Worm (Caenorhabditis elegans) whole organism, mixed stage, embryonic: ENCODE data around the gene K01G12.3.

Experiments used
- M03D4.4 ChIP-seq: sonication (generic microtip); optimal IDR thresholded peaks from 2 replicates; lab custom pipeline; 2017; ENCODE audit warnings: mild to moderate bottlenecking, missing genetic modification characterization, missing compliant biosample characterization
- bed-3 ChIP-seq: fragments of 200-800 bp; sonication (Bioruptor generic); optimal IDR thresholded peaks from 3 replicates; lab custom pipeline; 2018; ENCODE audit warnings: mild to moderate bottlenecking, missing genetic modification characterization, moderate library complexity, missing compliant biosample characterization
- blmp-1 ChIP-seq: fragments of 150-350 bp; optimal IDR thresholded peaks from 2 replicates; lab custom pipeline; 2014; ENCODE audit warnings: missing biosample characterization, missing genetic modification characterization
- ceh-43 ChIP-seq: fragments of 200-800 bp; sonication (Bioruptor generic); optimal IDR thresholded peaks from 2 replicates; lab custom pipeline; 2018; ENCODE audit warnings: mild to moderate bottlenecking, missing genetic modification characterization, moderate library complexity, missing compliant biosample characterization
- ceh-83 ChIP-seq: fragments of 200-800 bp; sonication (Bioruptor generic); optimal IDR thresholded peaks from 2 replicates; lab custom pipeline; 2018; ENCODE audit warnings: mild to moderate bottlenecking, missing genetic modification characterization, missing compliant biosample characterization
- ces-1 ChIP-seq: fragments of 150-350 bp; optimal IDR thresholded peaks from 2 replicates; lab custom pipeline; 2014; ENCODE audit warnings: missing biosample characterization, missing genetic modification reagents, missing genetic modification characterization
- cnd-1 ChIP-seq: fragments of 200-800 bp; sonication (Bioruptor generic); optimal IDR thresholded peaks from 2 replicates; lab custom pipeline; 2018; ENCODE audit warnings: mild to moderate bottlenecking, missing genetic modification characterization, missing compliant biosample characterization
- elt-1 ChIP-seq: sonication (generic microtip); optimal IDR thresholded peaks from 2 replicates; lab custom pipeline; 2017; ENCODE audit warnings: missing genetic modification characterization, mild to moderate bottlenecking, missing compliant biosample characterization, antibody characterized with exemption, moderate library complexity, borderline replicate concordance; ENCODE audit not compliant: insufficient read depth
- elt-3 ChIP-seq: fragments of 150-350 bp; optimal IDR thresholded peaks from 2 replicates; lab custom pipeline; 2014; ENCODE audit warnings: missing biosample characterization, missing genetic modification characterization
- flh-1 ChIP-seq: fragments of 200-800 bp; sonication (Bioruptor generic); optimal IDR thresholded peaks from 2 replicates; lab custom pipeline; 2018; ENCODE audit warnings: mild to moderate bottlenecking, missing genetic modification characterization, moderate library complexity, missing compliant biosample characterization
- ham-2 ChIP-seq: fragments of 200-800 bp; sonication (Bioruptor generic); optimal IDR thresholded peaks from 2 replicates; lab custom pipeline; 2018; ENCODE audit warnings: mild to moderate bottlenecking, missing genetic modification characterization, missing compliant biosample characterization
- hlh-1 ChIP-seq: fragments of 150-350 bp; optimal IDR thresholded peaks from 2 replicates; lab custom pipeline; 2014; ENCODE audit warnings: missing biosample characterization, missing genetic modification reagents, missing genetic modification characterization
- lin-13 ChIP-seq: fragments of 150-350 bp; optimal IDR thresholded peaks from 2 replicates; lab custom pipeline; 2014; ENCODE audit warnings: missing biosample characterization, missing genetic modification characterization
- lin-32 ChIP-seq: fragments of 200-800 bp; sonication (Bioruptor generic); optimal IDR thresholded peaks from 2 replicates; lab custom pipeline; 2018; ENCODE audit warnings: mild to moderate bottlenecking, missing genetic modification characterization, missing compliant biosample characterization
- lsy-2 ChIP-seq: fragments of 150-350 bp; optimal IDR thresholded peaks from 2 replicates; lab custom pipeline; 2014; ENCODE audit warnings: missing biosample characterization, missing genetic modification characterization
- mab-5 ChIP-seq: fragments of 150-350 bp; optimal IDR thresholded peaks from 2 replicates; lab custom pipeline; 2014; ENCODE audit warnings: missing biosample characterization, missing genetic modification characterization
- mls-2 ChIP-seq: sonication (generic microtip); optimal IDR thresholded peaks from 2 replicates; lab custom pipeline; 2016; ENCODE audit warnings: mild to moderate bottlenecking, missing genetic modification characterization, moderate library complexity, missing compliant biosample characterization
- nhr-2 ChIP-seq: fragments of 150-350 bp; optimal IDR thresholded peaks from 2 replicates; lab custom pipeline; 2014; ENCODE audit warnings: missing biosample characterization, missing genetic modification characterization
- nhr-237 ChIP-seq: fragments of 150-350 bp; optimal IDR thresholded peaks from 2 replicates; lab custom pipeline; 2014; ENCODE audit warnings: missing biosample characterization, missing genetic modification characterization
- nhr-28 ChIP-seq: fragments of 150-350 bp; optimal IDR thresholded peaks from 2 replicates; lab custom pipeline; 2014; ENCODE audit warnings: missing biosample characterization, missing genetic modification characterization
- nhr-76 ChIP-seq: sonication (generic microtip); optimal IDR thresholded peaks from 2 replicates; lab custom pipeline; 2017; ENCODE audit warnings: missing biosample characterization, missing genetic modification characterization
- sem-2 ChIP-seq: fragments of 200-800 bp; sonication (Bioruptor generic); optimal IDR thresholded peaks from 2 replicates; lab custom pipeline; 2018; ENCODE audit warnings: mild to moderate bottlenecking, missing genetic modification characterization, missing compliant biosample characterization
- snpc-4 ChIP-seq: fragments of 150-350 bp; optimal IDR thresholded peaks from 2 replicates; lab custom pipeline; 2014; ENCODE audit warnings: missing biosample characterization, missing genetic modification characterization
- sptf-1 ChIP-seq: sonication (generic microtip); optimal IDR thresholded peaks from 2 replicates; lab custom pipeline; 2017; ENCODE audit warnings: mild to moderate bottlenecking, missing genetic modification characterization, moderate library complexity, missing compliant biosample characterization
- unc-120 ChIP-seq: sonication (generic microtip); optimal IDR thresholded peaks from 2 replicates; lab custom pipeline; 2017; ENCODE audit warnings: missing genetic modification characterization, missing compliant biosample characterization; ENCODE audit not compliant: poor library complexity, severe bottlenecking
- unc-39 ChIP-seq: fragments of 150-350 bp; optimal IDR thresholded peaks from 2 replicates; lab custom pipeline; 2014; ENCODE audit warnings: missing biosample characterization, missing genetic modification characterization
- zip-8 ChIP-seq: fragments of 150-350 bp; optimal IDR thresholded peaks from 2 replicates; lab custom pipeline; 2014; ENCODE audit warnings: missing biosample characterization, missing genetic modification characterization
- ztf-11 ChIP-seq: fragments of 150-350 bp; optimal IDR thresholded peaks from 2 replicates; lab custom pipeline; 2014; ENCODE audit warnings: missing biosample characterization, missing genetic modification characterization

K01G12.3 gene

DNA sequence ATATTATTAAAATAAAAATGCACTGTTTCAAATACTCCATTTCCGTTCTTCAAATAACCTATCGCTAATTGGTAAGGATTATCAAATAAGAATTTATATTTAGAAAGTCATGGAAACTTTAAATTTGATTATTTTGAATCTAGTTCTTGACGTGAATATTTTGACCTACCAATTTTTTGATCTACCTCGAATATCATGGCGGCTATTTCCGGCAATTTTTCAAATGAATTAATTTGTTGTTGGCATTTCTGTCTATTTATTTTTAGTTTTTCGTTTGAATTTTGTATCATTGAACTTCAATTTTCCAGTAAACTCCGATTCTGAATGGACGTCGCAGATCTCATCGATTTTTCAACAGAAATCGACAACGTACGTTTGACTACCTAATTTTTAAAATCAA, 9.9 kb downstream of the K01G12.3 start, which contains the start of gene F02H6.3:
F02H6.3 (plus strand) TSS at position 266 of the 400 bp plus-strand sequence.
- TF ChIP-seq lin-13 (no peak), M03D4.4 (tag; lab: Kevin White, UChicago) (no peak), nhr-237 (tag; lab: Kevin White, UChicago) (no peak), cnd-1 (tag; lab: Kevin White, UChicago) (no peak), elt-3 (no peak), ceh-43 (no peak), hlh-1 (tag; lab: Kevin White, UChicago) (no peak), sem-2 (GFP tag; lab: Kevin White, UChicago) (no peak), bed-3 (GFP tag; lab: Kevin White, UChicago) (no peak), nhr-76 (tag; lab: Kevin White, UChicago) (no peak)

DNA sequence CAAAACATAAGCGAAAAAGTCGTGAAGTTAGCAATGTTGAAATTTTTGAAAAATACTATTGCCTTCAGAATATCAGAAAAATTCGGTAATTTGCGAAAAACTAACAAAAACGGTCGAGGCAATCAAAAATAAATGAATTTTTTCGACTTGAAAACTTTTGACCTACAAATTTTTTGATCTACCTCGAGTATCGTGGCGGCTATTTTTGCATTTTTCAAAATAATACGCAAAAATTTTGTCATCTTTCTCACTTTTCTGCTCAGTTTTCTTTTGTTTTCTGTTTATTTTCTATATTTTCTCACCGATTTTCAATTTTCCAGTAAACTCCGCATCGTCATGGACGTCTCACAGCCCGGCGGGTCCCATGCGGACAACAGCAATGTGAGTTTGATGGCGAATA, 22.5 kb downstream of the K01G12.3 start:
- no peak for TF ChIP-seq nhr-76 (tag; lab: Kevin White, UChicago)
- TF ChIP-seq zip-8 (tag; lab: Kevin White, UChicago), result no peak
- no peak for TF ChIP-seq unc-39 (tag; lab: Kevin White, UChicago)
- no peak for TF ChIP-seq lsy-2 (tag; lab: Kevin White, UChicago)
- no peak for TF ChIP-seq unc-120 (tag; lab: Kevin White, UChicago)
- no peak for TF ChIP-seq ces-1 (GFP tag; lab: Kevin White, UChicago)
- TF ChIP-seq flh-1 (GFP tag; lab: Kevin White, UChicago), result no peak
- no peak for TF ChIP-seq sptf-1
- no peak for TF ChIP-seq elt-3
- no peak for TF ChIP-seq ceh-43
- no peak for TF ChIP-seq M03D4.4 (tag; lab: Kevin White, UChicago)
- no peak for TF ChIP-seq ham-2 (GFP tag; lab: Kevin White, UChicago)
- no peak for TF ChIP-seq cnd-1 (tag; lab: Kevin White, UChicago)
- no peak for TF ChIP-seq mab-5 (tag; lab: Kevin White, UChicago)
- no peak for TF ChIP-seq nhr-28 (tag; lab: Kevin White, UChicago)
- TF ChIP-seq snpc-4 (tag; lab: Kevin White, UChicago), result no peak

DNA sequence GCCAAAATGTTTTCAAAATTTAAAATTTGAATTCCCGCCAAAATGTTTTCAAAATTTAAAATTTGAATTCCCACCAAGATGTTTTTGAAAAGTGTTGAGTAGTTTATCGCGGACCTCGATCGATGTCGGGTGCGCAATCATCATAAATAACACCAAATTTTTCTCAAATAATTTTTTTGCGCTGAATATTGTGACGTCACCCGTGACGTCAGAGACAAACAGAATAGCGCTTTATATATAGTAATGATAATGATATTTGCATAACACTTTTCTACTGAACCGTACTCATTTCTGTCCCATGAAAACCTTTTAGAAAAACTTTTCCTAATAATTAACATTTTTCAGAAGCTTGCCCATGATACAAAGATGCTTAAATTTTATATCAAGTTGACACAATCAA, 25.2 kb downstream of the K01G12.3 start:
- TF ChIP-seq zip-8 (tag; lab: Kevin White, UChicago), result peak; percentile 65

DNA sequence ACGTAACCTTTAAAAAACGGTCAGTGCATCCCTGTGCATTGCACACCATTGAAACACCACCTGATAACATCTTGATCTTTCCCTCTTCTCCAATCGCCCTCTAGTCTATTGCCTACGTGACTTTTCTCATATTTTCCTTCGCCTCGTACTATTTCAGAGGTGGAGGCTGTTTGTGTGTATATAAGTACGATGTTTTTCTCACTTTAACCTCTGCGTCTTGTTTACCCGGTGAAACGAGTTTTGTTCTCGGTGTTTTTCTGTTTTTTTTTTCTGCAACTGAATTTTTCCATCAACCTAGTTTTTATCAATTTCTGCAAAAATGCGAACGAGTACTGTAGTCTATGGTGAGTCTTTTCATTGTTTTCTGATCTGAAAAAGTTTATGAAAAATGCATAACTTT, 26.4 kb downstream of the K01G12.3 start, which contains the start of gene sqrd-1:
sqrd-1 (plus strand) TSS at position 158 of the 400 bp plus-strand sequence.
- TF ChIP-seq snpc-4 (tag; lab: Kevin White, UChicago) (no peak), ham-2 (GFP tag; lab: Kevin White, UChicago) (no peak), nhr-76 (tag; lab: Kevin White, UChicago) (no peak), lin-32 (no peak), mls-2 (tag; lab: Kevin White, UChicago) (no peak), hlh-1 (tag; lab: Kevin White, UChicago) (peak; percentile 71), unc-39 (tag; lab: Kevin White, UChicago) (no peak), sem-2 (GFP tag; lab: Kevin White, UChicago) (no peak), cnd-1 (tag; lab: Kevin White, UChicago) (no peak), blmp-1 (tag; lab: Kevin White, UChicago) (no peak), nhr-2 (tag; lab: Kevin White, UChicago) (peak; percentile 3), elt-1 (tag; lab: Kevin White, UChicago) (peak; percentile 52), flh-1 (GFP tag; lab: Kevin White, UChicago) (no peak)

DNA sequence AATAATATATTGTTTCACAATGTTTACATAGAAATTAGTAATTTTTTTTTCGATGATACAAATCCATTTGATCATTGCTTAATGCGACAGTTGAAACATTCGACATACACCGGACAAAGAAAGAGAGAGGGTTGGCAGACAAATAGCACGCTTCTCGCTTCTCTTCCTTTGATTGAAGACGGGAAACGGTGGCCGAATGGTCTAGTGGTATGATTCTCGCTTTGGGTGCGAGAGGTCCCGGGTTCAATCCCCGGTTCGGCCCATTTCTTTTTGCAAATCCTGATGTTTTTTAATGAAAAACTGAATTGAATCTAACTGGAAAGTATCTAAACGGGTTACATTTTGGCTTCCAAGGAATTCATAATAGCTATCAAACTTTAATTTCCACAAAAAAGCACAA, 31.6 kb downstream of the K01G12.3 start:
- TF ChIP-seq lin-32 (peak; percentile 11), bed-3 (GFP tag; lab: Kevin White, UChicago) (no peak), ceh-83 (GFP tag; lab: Kevin White, UChicago) (peak; percentile 62)

DNA sequence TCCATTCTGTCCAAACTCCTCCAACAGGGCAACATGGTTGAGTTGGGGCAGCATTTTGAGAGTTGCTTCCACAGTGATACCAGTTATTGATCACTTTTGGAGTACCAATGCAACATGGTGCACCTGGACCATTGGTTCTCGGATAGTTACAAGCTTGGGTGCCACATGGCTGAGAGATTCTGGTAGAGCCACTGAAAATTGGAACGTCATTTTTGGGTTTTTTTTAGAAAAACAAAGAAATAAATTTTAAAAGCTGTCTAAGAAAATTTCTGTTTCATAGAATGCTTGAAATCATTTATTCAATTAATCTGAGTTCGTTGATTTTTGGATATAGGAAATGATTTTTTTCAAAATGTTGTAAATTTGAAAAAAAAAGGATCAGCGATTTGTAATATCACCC, 33.8 kb downstream of the K01G12.3 start:
- no peak for TF ChIP-seq ztf-11 (tag; lab: Kevin White, UChicago)
- no peak for TF ChIP-seq snpc-4 (tag; lab: Kevin White, UChicago)
- no peak for TF ChIP-seq cnd-1 (tag; lab: Kevin White, UChicago)
- TF ChIP-seq lin-13, result no peak
- no peak for TF ChIP-seq blmp-1 (tag; lab: Kevin White, UChicago)
- TF ChIP-seq bed-3 (GFP tag; lab: Kevin White, UChicago), result no peak
- TF ChIP-seq elt-3, result no peak
- TF ChIP-seq mls-2 (tag; lab: Kevin White, UChicago), result no peak
- no peak for TF ChIP-seq ceh-83 (GFP tag; lab: Kevin White, UChicago)
- TF ChIP-seq nhr-237 (tag; lab: Kevin White, UChicago), result no peak
